Worm (Caenorhabditis elegans) whole organism, early embryonic: ENCODE results near the gene zig-4.

Experiments
- B0310.2 ChIP-seq: sonication (generic microtip); optimal IDR thresholded peaks from 2 replicates; lab custom pipeline; 2016; ENCODE audit warnings: mild to moderate bottlenecking, missing genetic modification characterization, missing compliant biosample characterization
- F13C5.2 ChIP-seq: sonication (generic microtip); optimal IDR thresholded peaks from 2 replicates; lab custom pipeline; 2017; ENCODE audit warnings: mild to moderate bottlenecking, missing genetic modification characterization, inconsistent platforms, missing compliant biosample characterization
- aly-1 ChIP-seq: sonication (generic microtip); optimal IDR thresholded peaks from 2 replicates; lab custom pipeline; 2016; ENCODE audit warnings: missing genetic modification characterization, missing compliant biosample characterization
- ama-1 ChIP-seq: fragments of 150-350 bp; optimal IDR thresholded peaks from 2 replicates; lab custom pipeline; 2014
- ceh-13 ChIP-seq: fragments of 200-800 bp; sonication (Bioruptor generic); optimal IDR thresholded peaks from 2 replicates; lab custom pipeline; 2018; ENCODE audit warnings: mild to moderate bottlenecking, missing genetic modification characterization, missing compliant biosample characterization
- ceh-36 ChIP-seq: sonication (generic microtip); optimal IDR thresholded peaks from 2 replicates; lab custom pipeline; 2016; ENCODE audit warnings: missing genetic modification characterization, inconsistent platforms, missing compliant biosample characterization
- ets-7 ChIP-seq: sonication (generic microtip); optimal IDR thresholded peaks from 2 replicates; lab custom pipeline; 2016; ENCODE audit warnings: missing genotype, missing genetic modification characterization, missing compliant biosample characterization
- flt-1 ChIP-seq: fragments of 200-800 bp; sonication (Bioruptor generic); IDR thresholded peaks from 2 replicates; pipeline ENCODE4 v1.3.6; 2022; ENCODE audit warnings: missing genetic modification characterization, missing compliant biosample characterization
- hmbx-1 ChIP-seq: sonication (generic microtip); optimal IDR thresholded peaks from 2 replicates; lab custom pipeline; 2016; ENCODE audit warnings: mild to moderate bottlenecking, missing genetic modification characterization, missing compliant biosample characterization
- hmg-4 ChIP-seq: fragments of 200-800 bp; sonication (Bioruptor generic); optimal IDR thresholded peaks from 2 replicates; lab custom pipeline; 2018; ENCODE audit warnings: mild to moderate bottlenecking, missing genetic modification characterization, missing compliant biosample characterization
- hnd-1 ChIP-seq: sonication (generic microtip); optimal IDR thresholded peaks from 2 replicates; lab custom pipeline; 2016; ENCODE audit warnings: missing genetic modification characterization, missing compliant biosample characterization
- pes-1 ChIP-seq: fragments of 200-800 bp; sonication (Bioruptor generic); IDR thresholded peaks from 2 replicates; pipeline ENCODE4 v1.3.6; 2022; ENCODE audit warnings: missing genetic modification reagents, missing genetic modification characterization, missing compliant biosample characterization
- scrt-1 ChIP-seq: fragments of 200-800 bp; sonication (Bioruptor generic); IDR thresholded peaks from 2 replicates; pipeline ENCODE4 v1.3.6; 2022; ENCODE audit warnings: missing genetic modification characterization, missing compliant biosample characterization
- sea-1 ChIP-seq: fragments of 200-800 bp; sonication (Bioruptor generic); conservative IDR thresholded peaks from 2 replicates; pipeline ENCODE4 v1.3.6; 2022; ENCODE audit warnings: missing genetic modification characterization, missing compliant biosample characterization
- tbx-11 ChIP-seq: fragments of 200-800 bp; sonication (Bioruptor generic); IDR thresholded peaks from 2 replicates; pipeline ENCODE4 v1.3.6; 2022; ENCODE audit warnings: missing genetic modification characterization, missing compliant biosample characterization
- tbx-37 ChIP-seq: fragments of 200-800 bp; sonication (Bioruptor generic); conservative IDR thresholded peaks from 2 replicates; pipeline ENCODE4 v1.3.6; 2022; ENCODE audit warnings: missing genetic modification reagents, missing genetic modification characterization, missing compliant biosample characterization
- tra-4 ChIP-seq: sonication (generic microtip); optimal IDR thresholded peaks from 2 replicates; lab custom pipeline; 2017; ENCODE audit warnings: missing genetic modification characterization, missing compliant biosample characterization

The zig-4 gene

ce11 chrX:7897690-7898089, 27.5 kb upstream of the zig-4 start, which contains the start of gene latd-1:
TSS of gene latd-1 (minus strand) at chrX:7897790.
- TF ChIP-seq ceh-36 (no peak), ama-1 (lab: Kevin White, UChicago) (no peak), flt-1 (GFP tag; lab: Robert Waterston, UW) (no peak), pes-1 (GFP tag; lab: Robert Waterston, UW) (no peak), tra-4 (tag; lab: Kevin White, UChicago) (no peak), hmbx-1 (tag; lab: Kevin White, UChicago) (no peak), hnd-1 (no peak), tbx-11 (GFP tag; lab: Robert Waterston, UW) (no peak), sea-1 (no peak), F13C5.2 (no peak), hmg-4 (GFP tag; lab: Kevin White, UChicago) (no peak), ceh-13 (GFP tag; lab: Kevin White, UChicago) (no peak), ets-7 (no peak), aly-1 (no peak), B0310.2 (no peak)

- no peak for TF ChIP-seq hnd-1
- no peak for TF ChIP-seq flt-1 (GFP tag; lab: Robert Waterston, UW)
- TF ChIP-seq ets-7, result no peak
- TF ChIP-seq tbx-37, result no peak
- TF ChIP-seq F13C5.2, result no peak
These were observed 27.1 kb upstream of the zig-4 start for ce11 chrX:7898131-7898530.

ce11 chrX:7900180-7900579, 25.1 kb upstream of the zig-4 start:
- TF ChIP-seq ceh-13 (GFP tag; lab: Kevin White, UChicago), result no peak
- no peak for TF ChIP-seq B0310.2
- no peak for TF ChIP-seq ceh-36
- TF ChIP-seq pes-1 (GFP tag; lab: Robert Waterston, UW), result no peak

- TF ChIP-seq ceh-13 (GFP tag; lab: Kevin White, UChicago), result no peak
- TF ChIP-seq tbx-37, result no peak
- TF ChIP-seq aly-1, result no peak
- TF ChIP-seq ets-7, result no peak
- TF ChIP-seq scrt-1 (GFP tag; lab: Robert Waterston, UW), result no peak
- no peak for TF ChIP-seq pes-1 (GFP tag; lab: Robert Waterston, UW)
- TF ChIP-seq ama-1 (lab: Kevin White, UChicago), result no peak
- no peak for TF ChIP-seq sea-1
- no peak for TF ChIP-seq F13C5.2
- no peak for TF ChIP-seq tbx-11 (GFP tag; lab: Robert Waterston, UW)
- TF ChIP-seq B0310.2, result no peak
- TF ChIP-seq hmg-4 (GFP tag; lab: Kevin White, UChicago), result no peak
- no peak for TF ChIP-seq flt-1 (GFP tag; lab: Robert Waterston, UW)
- TF ChIP-seq ceh-36, result no peak
- TF ChIP-seq hnd-1, result no peak
- TF ChIP-seq hmbx-1 (tag; lab: Kevin White, UChicago), result no peak
- no peak for TF ChIP-seq tra-4 (tag; lab: Kevin White, UChicago)
These were observed 23.4 kb upstream of the zig-4 start for ce11 chrX:7901840-7902239.

ce11 chrX:7902976-7903375, 22.3 kb upstream of the zig-4 start, which contains the start of gene C39D10.11:
TSS of gene C39D10.11 (plus strand) at chrX:7903276.
- TF ChIP-seq B0310.2, result no peak
- TF ChIP-seq scrt-1 (GFP tag; lab: Robert Waterston, UW), result no peak
- no peak for TF ChIP-seq hnd-1
- TF ChIP-seq flt-1 (GFP tag; lab: Robert Waterston, UW), result no peak
- TF ChIP-seq ets-7, result no peak
- no peak for TF ChIP-seq F13C5.2
- no peak for TF ChIP-seq ama-1 (lab: Kevin White, UChicago)
- TF ChIP-seq tbx-37, result no peak
- no peak for TF ChIP-seq hmbx-1 (tag; lab: Kevin White, UChicago)
- TF ChIP-seq tbx-11 (GFP tag; lab: Robert Waterston, UW), result no peak
- TF ChIP-seq pes-1 (GFP tag; lab: Robert Waterston, UW), result no peak
- no peak for TF ChIP-seq ceh-36
- TF ChIP-seq hmg-4 (GFP tag; lab: Kevin White, UChicago), result no peak
- no peak for TF ChIP-seq aly-1
- TF ChIP-seq sea-1, result no peak
- no peak for TF ChIP-seq ceh-13 (GFP tag; lab: Kevin White, UChicago)

- TF ChIP-seq ceh-13 (GFP tag; lab: Kevin White, UChicago) (no peak), tbx-37 (no peak), hmg-4 (GFP tag; lab: Kevin White, UChicago) (no peak), ceh-36 (no peak), F13C5.2 (no peak), ets-7 (no peak), flt-1 (GFP tag; lab: Robert Waterston, UW) (no peak), tra-4 (tag; lab: Kevin White, UChicago) (no peak)
These were observed 18.7 kb upstream of the zig-4 start, which contains the start of gene C39D10.1 for ce11 chrX:7906430-7907014. TSS of gene C39D10.1 (plus strand) at chrX:7906964.

- TF ChIP-seq ceh-13 (GFP tag; lab: Kevin White, UChicago) (no peak), hmbx-1 (tag; lab: Kevin White, UChicago) (no peak), sea-1 (no peak), hmg-4 (GFP tag; lab: Kevin White, UChicago) (no peak), tbx-37 (no peak), scrt-1 (GFP tag; lab: Robert Waterston, UW) (no peak), ets-7 (no peak), pes-1 (GFP tag; lab: Robert Waterston, UW) (no peak), hnd-1 (no peak)
These were observed 11.4 kb upstream of the zig-4 start, which contains the start of gene C39D10.7 for ce11 chrX:7913830-7914229. TSS of gene C39D10.7 (minus strand) at chrX:7913930.

- TF ChIP-seq scrt-1 (GFP tag; lab: Robert Waterston, UW), result no peak
- no peak for TF ChIP-seq sea-1
- TF ChIP-seq ama-1 (lab: Kevin White, UChicago), result no peak
- TF ChIP-seq hmg-4 (GFP tag; lab: Kevin White, UChicago), result no peak
- TF ChIP-seq tra-4 (tag; lab: Kevin White, UChicago), result no peak
- no peak for TF ChIP-seq pes-1 (GFP tag; lab: Robert Waterston, UW)
- no peak for TF ChIP-seq hmbx-1 (tag; lab: Kevin White, UChicago)
These were observed 9.6 kb upstream of the zig-4 start for ce11 chrX:7915616-7916015.
